Worm (Caenorhabditis elegans) whole organism, early embryonic: ENCODE data around the gene yju-2.

Experiments used
- B0310.2 ChIP-seq: sonication (generic microtip); optimal IDR thresholded peaks from 2 replicates; lab custom pipeline; 2016; ENCODE audit warnings: mild to moderate bottlenecking, missing genetic modification characterization, missing compliant biosample characterization
- F13C5.2 ChIP-seq: sonication (generic microtip); optimal IDR thresholded peaks from 2 replicates; lab custom pipeline; 2017; ENCODE audit warnings: mild to moderate bottlenecking, missing genetic modification characterization, inconsistent platforms, missing compliant biosample characterization
- aly-1 ChIP-seq: sonication (generic microtip); optimal IDR thresholded peaks from 2 replicates; lab custom pipeline; 2016; ENCODE audit warnings: missing genetic modification characterization, missing compliant biosample characterization
- ama-1 ChIP-seq: fragments of 150-350 bp; optimal IDR thresholded peaks from 2 replicates; lab custom pipeline; 2014
- ceh-13 ChIP-seq: fragments of 200-800 bp; sonication (Bioruptor generic); optimal IDR thresholded peaks from 2 replicates; lab custom pipeline; 2018; ENCODE audit warnings: mild to moderate bottlenecking, missing genetic modification characterization, missing compliant biosample characterization
- ceh-36 ChIP-seq: sonication (generic microtip); optimal IDR thresholded peaks from 2 replicates; lab custom pipeline; 2016; ENCODE audit warnings: missing genetic modification characterization, inconsistent platforms, missing compliant biosample characterization
- ets-7 ChIP-seq: sonication (generic microtip); optimal IDR thresholded peaks from 2 replicates; lab custom pipeline; 2016; ENCODE audit warnings: missing genotype, missing genetic modification characterization, missing compliant biosample characterization
- flt-1 ChIP-seq: fragments of 200-800 bp; sonication (Bioruptor generic); IDR thresholded peaks from 2 replicates; pipeline ENCODE4 v1.3.6; 2022; ENCODE audit warnings: missing genetic modification characterization, missing compliant biosample characterization
- hmbx-1 ChIP-seq: sonication (generic microtip); optimal IDR thresholded peaks from 2 replicates; lab custom pipeline; 2016; ENCODE audit warnings: mild to moderate bottlenecking, missing genetic modification characterization, missing compliant biosample characterization
- hmg-4 ChIP-seq: fragments of 200-800 bp; sonication (Bioruptor generic); optimal IDR thresholded peaks from 2 replicates; lab custom pipeline; 2018; ENCODE audit warnings: mild to moderate bottlenecking, missing genetic modification characterization, missing compliant biosample characterization
- hnd-1 ChIP-seq: sonication (generic microtip); optimal IDR thresholded peaks from 2 replicates; lab custom pipeline; 2016; ENCODE audit warnings: missing genetic modification characterization, missing compliant biosample characterization
- pes-1 ChIP-seq: fragments of 200-800 bp; sonication (Bioruptor generic); IDR thresholded peaks from 2 replicates; pipeline ENCODE4 v1.3.6; 2022; ENCODE audit warnings: missing genetic modification reagents, missing genetic modification characterization, missing compliant biosample characterization
- scrt-1 ChIP-seq: fragments of 200-800 bp; sonication (Bioruptor generic); IDR thresholded peaks from 2 replicates; pipeline ENCODE4 v1.3.6; 2022; ENCODE audit warnings: missing genetic modification characterization, missing compliant biosample characterization
- sea-1 ChIP-seq: fragments of 200-800 bp; sonication (Bioruptor generic); conservative IDR thresholded peaks from 2 replicates; pipeline ENCODE4 v1.3.6; 2022; ENCODE audit warnings: missing genetic modification characterization, missing compliant biosample characterization
- tbx-11 ChIP-seq: fragments of 200-800 bp; sonication (Bioruptor generic); IDR thresholded peaks from 2 replicates; pipeline ENCODE4 v1.3.6; 2022; ENCODE audit warnings: missing genetic modification characterization, missing compliant biosample characterization
- tbx-37 ChIP-seq: fragments of 200-800 bp; sonication (Bioruptor generic); conservative IDR thresholded peaks from 2 replicates; pipeline ENCODE4 v1.3.6; 2022; ENCODE audit warnings: missing genetic modification reagents, missing genetic modification characterization, missing compliant biosample characterization
- tra-4 ChIP-seq: sonication (generic microtip); optimal IDR thresholded peaks from 2 replicates; lab custom pipeline; 2017; ENCODE audit warnings: missing genetic modification characterization, missing compliant biosample characterization

The yju-2 gene

ce11 chrIII:7162065-7162762 is 21.9 kb upstream of the yju-2 start, which contains the start of the genes syf-2 and K04G7.1:
Gene syf-2, minus strand, starts transcription at chrIII:7162115.
Gene K04G7.1, plus strand, starts transcription at chrIII:7162712.
- TF ChIP-seq hnd-1 (tag; lab: Kevin White, UChicago) (no peak), F13C5.2 (peak; percentile 75), hmg-4 (GFP tag; lab: Kevin White, UChicago) (peak; percentile 69)

DNA sequence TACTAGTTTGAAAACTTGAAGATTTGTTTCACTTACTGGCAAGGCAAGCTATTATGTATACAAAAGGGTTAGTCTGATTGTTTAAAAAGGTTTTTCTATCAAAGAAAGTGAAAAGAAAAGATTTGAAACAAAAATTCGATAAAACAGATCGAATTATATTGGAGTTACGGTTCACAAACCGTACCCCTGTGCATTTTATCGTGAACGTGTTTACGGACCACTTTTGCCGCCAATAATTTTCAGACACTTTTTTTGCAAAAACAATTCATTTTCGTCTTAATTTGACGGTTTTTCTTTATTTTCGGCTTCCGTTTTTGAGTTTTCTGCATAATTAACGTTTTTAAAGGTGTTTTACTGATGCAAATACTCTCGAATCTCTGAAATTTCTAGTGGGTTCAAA is 18.9 kb upstream of the yju-2 start:
- TF ChIP-seq F13C5.2: no peak
- TF ChIP-seq tbx-11: no peak
- no peak for TF ChIP-seq ama-1 (lab: Kevin White, UChicago)
- no peak for TF ChIP-seq B0310.2 (tag; lab: Kevin White, UChicago)
- TF ChIP-seq ceh-13: no peak
- no peak for TF ChIP-seq sea-1 (GFP tag; lab: Robert Waterston, UW)
- TF ChIP-seq ceh-36 (tag; lab: Kevin White, UChicago): no peak
- no peak for TF ChIP-seq hmbx-1
- no peak for TF ChIP-seq tra-4
- TF ChIP-seq hnd-1 (tag; lab: Kevin White, UChicago): no peak
- no peak for TF ChIP-seq tbx-37
- no peak for TF ChIP-seq flt-1 (GFP tag; lab: Robert Waterston, UW)

- TF ChIP-seq hmbx-1: no peak
- TF ChIP-seq tbx-11: no peak
- TF ChIP-seq tra-4: no peak
- TF ChIP-seq B0310.2 (tag; lab: Kevin White, UChicago): no peak
Measured at ce11 chrIII:7165816-7166229, 18.3 kb upstream of the yju-2 start.

ce11 chrIII:7166664-7167567 is 17.2 kb upstream of the yju-2 start:
- TF ChIP-seq tbx-11 (no peak), pes-1 (GFP tag; lab: Robert Waterston, UW) (no peak), tra-4 (no peak), hmg-4 (GFP tag; lab: Kevin White, UChicago) (no peak), scrt-1 (GFP tag; lab: Robert Waterston, UW) (no peak), ama-1 (lab: Kevin White, UChicago) (no peak), ceh-36 (tag; lab: Kevin White, UChicago) (no peak), ceh-13 (no peak), sea-1 (GFP tag; lab: Robert Waterston, UW) (no peak), aly-1 (no peak), tbx-37 (no peak), ets-7 (tag; lab: Kevin White, UChicago) (no peak), hmbx-1 (no peak), hnd-1 (tag; lab: Kevin White, UChicago) (no peak), B0310.2 (tag; lab: Kevin White, UChicago) (no peak)

- no peak for TF ChIP-seq hmg-4 (GFP tag; lab: Kevin White, UChicago)
- TF ChIP-seq flt-1 (GFP tag; lab: Robert Waterston, UW): no peak
- no peak for TF ChIP-seq ceh-13
- no peak for TF ChIP-seq hnd-1 (tag; lab: Kevin White, UChicago)
- no peak for TF ChIP-seq scrt-1 (GFP tag; lab: Robert Waterston, UW)
- no peak for TF ChIP-seq tbx-11
- no peak for TF ChIP-seq aly-1
- TF ChIP-seq tra-4: no peak
- TF ChIP-seq hmbx-1: no peak
- no peak for TF ChIP-seq pes-1 (GFP tag; lab: Robert Waterston, UW)
- TF ChIP-seq ceh-36 (tag; lab: Kevin White, UChicago): no peak
- no peak for TF ChIP-seq ama-1 (lab: Kevin White, UChicago)
- TF ChIP-seq sea-1 (GFP tag; lab: Robert Waterston, UW): no peak
- no peak for TF ChIP-seq F13C5.2
- no peak for TF ChIP-seq B0310.2 (tag; lab: Kevin White, UChicago)
Measured at ce11 chrIII:7167568-7167937, 16.6 kb upstream of the yju-2 start, which contains the start of gene acs-4. Gene acs-4, plus strand, starts transcription at chrIII:7167838.

DNA sequence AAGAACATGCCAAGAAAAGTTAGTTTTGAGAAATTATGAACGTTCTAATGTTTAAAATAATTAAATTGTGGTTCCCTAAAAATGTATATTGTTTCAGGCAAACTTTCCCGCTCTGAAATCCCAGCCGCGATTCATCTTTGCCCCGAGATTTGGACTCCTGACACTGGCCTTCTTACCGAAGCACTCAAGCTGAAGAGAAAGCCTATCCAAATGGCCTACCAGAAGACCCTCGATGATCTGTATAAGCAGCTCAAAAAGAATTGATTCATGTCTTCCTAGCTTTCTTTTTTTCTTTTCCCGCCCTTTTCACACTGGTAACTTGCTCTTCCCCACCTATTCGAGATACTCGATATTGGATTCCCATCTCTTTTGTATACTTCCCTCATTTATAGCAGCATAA is 14.0 kb upstream of the yju-2 start:
- TF ChIP-seq tra-4: no peak
- no peak for TF ChIP-seq tbx-11
- no peak for TF ChIP-seq ceh-36 (tag; lab: Kevin White, UChicago)
- no peak for TF ChIP-seq ama-1 (lab: Kevin White, UChicago)
- TF ChIP-seq F13C5.2: no peak
- no peak for TF ChIP-seq tbx-37
- TF ChIP-seq ets-7 (tag; lab: Kevin White, UChicago): no peak
- TF ChIP-seq hmbx-1: no peak
- TF ChIP-seq hmg-4 (GFP tag; lab: Kevin White, UChicago): no peak
- no peak for TF ChIP-seq B0310.2 (tag; lab: Kevin White, UChicago)
- no peak for TF ChIP-seq hnd-1 (tag; lab: Kevin White, UChicago)
- no peak for TF ChIP-seq ceh-13
- no peak for TF ChIP-seq pes-1 (GFP tag; lab: Robert Waterston, UW)
- no peak for TF ChIP-seq sea-1 (GFP tag; lab: Robert Waterston, UW)

ce11 chrIII:7178497-7178896 is 5.6 kb upstream of the yju-2 start:
- TF ChIP-seq B0310.2 (tag; lab: Kevin White, UChicago) (no peak), tbx-37 (no peak), tra-4 (no peak), ets-7 (tag; lab: Kevin White, UChicago) (no peak), hmg-4 (GFP tag; lab: Kevin White, UChicago) (no peak), ama-1 (lab: Kevin White, UChicago) (no peak), ceh-36 (tag; lab: Kevin White, UChicago) (no peak), pes-1 (GFP tag; lab: Robert Waterston, UW) (no peak)
